Fruit fly (Drosophila melanogaster) whole organism, prepupa: Measurements from ENCODE around the gene Spindly.

Source experiments
- CG10669 ChIP-seq: fragments of 200-800 bp; sonication (Bioruptor generic); optimal IDR thresholded peaks from 3 replicates; lab custom pipeline; 2018; ENCODE audit warnings: missing biosample characterization, mild to moderate bottlenecking, missing genetic modification characterization, moderate library complexity
- CG11902 ChIP-seq: fragments of 200-800 bp; sonication (Bioruptor generic); optimal IDR thresholded peaks from 3 replicates; lab custom pipeline; 2016; ENCODE audit warnings: missing biosample characterization, missing genetic modification characterization
- CG15336 ChIP-seq: fragments of 200-800 bp; sonication (Bioruptor generic); IDR thresholded peaks from 2 replicates; pipeline ENCODE4 v1.3.6; 2022; ENCODE audit warnings: missing biosample characterization, missing genetic modification characterization
- CG1621 ChIP-seq: fragments of 200-800 bp; sonication (Bioruptor generic); optimal IDR thresholded peaks from 3 replicates; lab custom pipeline; 2018; ENCODE audit warnings: missing biosample characterization, mild to moderate bottlenecking, missing genetic modification characterization
- CG31627 ChIP-seq: fragments of 200-800 bp; sonication (Bioruptor generic); optimal IDR thresholded peaks from 3 replicates; lab custom pipeline; 2016; ENCODE audit warnings: missing biosample characterization, missing genetic modification characterization
- CG32006 ChIP-seq: fragments of 200-800 bp; sonication (Bioruptor generic); optimal IDR thresholded peaks from 3 replicates; lab custom pipeline; 2017; ENCODE audit warnings: missing biosample characterization, mild to moderate bottlenecking, missing genetic modification characterization
- CG34406 ChIP-seq: fragments of 200-800 bp; sonication (Bioruptor generic); optimal IDR thresholded peaks from 3 replicates; lab custom pipeline; 2016; ENCODE audit warnings: missing biosample characterization, missing genetic modification characterization
- CG3919 ChIP-seq: fragments of 200-800 bp; sonication (Bioruptor generic); optimal IDR thresholded peaks from 3 replicates; lab custom pipeline; 2016; ENCODE audit warnings: missing biosample characterization, missing genetic modification characterization
- CG4318 ChIP-seq: fragments of 200-800 bp; sonication (Bioruptor generic); optimal IDR thresholded peaks from 3 replicates; lab custom pipeline; 2017; ENCODE audit warnings: missing biosample characterization, mild to moderate bottlenecking, missing genetic modification characterization
- CG6163 ChIP-seq: fragments of 200-800 bp; sonication (Bioruptor generic); IDR thresholded peaks from 3 replicates; pipeline ENCODE4 v1.3.6; 2022; ENCODE audit warnings: missing biosample characterization, missing genetic modification characterization
- CG6792 ChIP-seq: fragments of 200-800 bp; sonication (Bioruptor generic); optimal IDR thresholded peaks from 3 replicates; lab custom pipeline; 2016; ENCODE audit warnings: missing biosample characterization, missing genetic modification characterization
- CG6854 ChIP-seq: fragments of 200-800 bp; sonication (Bioruptor generic); optimal IDR thresholded peaks from 2 replicates; lab custom pipeline; 2017; ENCODE audit warnings: missing biosample characterization, mild to moderate bottlenecking, missing genetic modification characterization
- CG8319 ChIP-seq: fragments of 200-800 bp; sonication (Bioruptor generic); optimal IDR thresholded peaks from 3 replicates; lab custom pipeline; 2016; ENCODE audit warnings: missing biosample characterization, missing genetic modification characterization
- CG9139 ChIP-seq: fragments of 200-800 bp; sonication (Bioruptor generic); optimal IDR thresholded peaks from 3 replicates; lab custom pipeline; 2017; ENCODE audit warnings: missing biosample characterization, mild to moderate bottlenecking, missing genetic modification characterization
- Eip78C ChIP-seq: fragments of 200-800 bp; sonication (Bioruptor generic); peaks from one replicate; lab custom pipeline; 2016; ENCODE audit warnings: missing biosample characterization, missing genetic modification characterization
- Eip93F ChIP-seq: fragments of 200-800 bp; sonication (Bioruptor generic); optimal IDR thresholded peaks from 2 replicates; lab custom pipeline; 2016; ENCODE audit warnings: missing biosample characterization, mild to moderate bottlenecking, missing genetic modification characterization
- Ets21C ChIP-seq: fragments of 200-800 bp; sonication (Bioruptor generic); optimal IDR thresholded peaks from 3 replicates; lab custom pipeline; 2016; ENCODE audit warnings: missing biosample characterization, missing genetic modification characterization
- Ets96B ChIP-seq: fragments of 200-800 bp; optimal IDR thresholded peaks from 2 replicates; lab custom pipeline; 2019; ENCODE audit warnings: missing biosample characterization, mild to moderate bottlenecking, missing genetic modification characterization, moderate library complexity
- Gug ChIP-seq: fragments of 200-800 bp; sonication (Bioruptor generic); IDR thresholded peaks from 2 replicates; pipeline ENCODE4 v1.3.6; 2022; ENCODE audit warnings: missing biosample characterization, missing genetic modification characterization
- Hr39 ChIP-seq: fragments of 200-800 bp; sonication (Bioruptor generic); optimal IDR thresholded peaks from 2 replicates; lab custom pipeline; 2016; ENCODE audit warnings: missing biosample characterization, missing genetic modification characterization
- Lpt ChIP-seq: fragments of 200-800 bp; sonication (Bioruptor generic); optimal IDR thresholded peaks from 3 replicates; lab custom pipeline; 2016; ENCODE audit warnings: missing biosample characterization, missing genetic modification characterization
- OdsH ChIP-seq: fragments of 200-800 bp; sonication (Bioruptor generic); optimal IDR thresholded peaks from 3 replicates; lab custom pipeline; 2016; ENCODE audit warnings: missing biosample characterization, missing genetic modification characterization
- Sox102F ChIP-seq: fragments of 200-800 bp; sonication (Bioruptor generic); optimal IDR thresholded peaks from 2 replicates; lab custom pipeline; 2016; ENCODE audit warnings: missing biosample characterization, mild to moderate bottlenecking, missing genetic modification characterization
- Sox14 ChIP-seq: fragments of 200-800 bp; sonication (Bioruptor generic); optimal IDR thresholded peaks from 3 replicates; lab custom pipeline; 2016; ENCODE audit warnings: missing biosample characterization, missing genetic modification characterization
- dac ChIP-seq: fragments of 200-800 bp; sonication (Bioruptor generic); optimal IDR thresholded peaks from 2 replicates; lab custom pipeline; 2017; ENCODE audit warnings: missing biosample characterization, mild to moderate bottlenecking, missing genetic modification characterization
- dsx ChIP-seq: fragments of 200-800 bp; optimal IDR thresholded peaks from 3 replicates; lab custom pipeline; 2019; ENCODE audit warnings: missing biosample characterization, mild to moderate bottlenecking, missing genetic modification characterization, moderate library complexity; ENCODE audit not compliant: poor library complexity, severe bottlenecking
- eg ChIP-seq: fragments of 200-800 bp; sonication (Bioruptor generic); IDR thresholded peaks from 3 replicates; pipeline ENCODE4 v1.3.6; 2022; ENCODE audit warnings: missing biosample characterization, missing genetic modification characterization
- esn ChIP-seq: fragments of 200-800 bp; sonication (Bioruptor generic); optimal IDR thresholded peaks from 2 replicates; lab custom pipeline; 2016; ENCODE audit warnings: missing biosample characterization, mild to moderate bottlenecking, missing genetic modification characterization, moderate library complexity
- fd59A ChIP-seq: fragments of 200-800 bp; sonication (Bioruptor generic); optimal IDR thresholded peaks from 2 replicates; lab custom pipeline; 2017; ENCODE audit warnings: missing biosample characterization, mild to moderate bottlenecking, missing genetic modification characterization, missing genetic modification reagents
- fd85E ChIP-seq: fragments of 200-800 bp; sonication (Bioruptor generic); optimal IDR thresholded peaks from 3 replicates; lab custom pipeline; 2016; ENCODE audit warnings: missing biosample characterization, missing genetic modification characterization
- fkh ChIP-seq: fragments of 200-800 bp; sonication (Bioruptor generic); optimal IDR thresholded peaks from 3 replicates; lab custom pipeline; 2017; ENCODE audit warnings: missing biosample characterization, mild to moderate bottlenecking, missing genetic modification characterization, moderate library complexity
- net ChIP-seq: fragments of 200-800 bp; sonication (Bioruptor generic); optimal IDR thresholded peaks from 3 replicates; lab custom pipeline; 2016; ENCODE audit warnings: missing biosample characterization, missing genetic modification characterization
- pdm3 ChIP-seq: fragments of 200-800 bp; sonication (Bioruptor generic); optimal IDR thresholded peaks from 3 replicates; lab custom pipeline; 2016; ENCODE audit warnings: missing biosample characterization, missing genetic modification characterization
- salr ChIP-seq, 2 experiments: fragments of 200-800 bp; sonication (Bioruptor generic); optimal IDR thresholded peaks; 3 replicates each; lab custom pipeline; 2016 to 2018; ENCODE audit warnings: missing biosample characterization in 2 of 2, missing genetic modification characterization in 2 of 2, mild to moderate bottlenecking in 1 of 2
- spab ChIP-seq: fragments of 200-800 bp; sonication (Bioruptor generic); optimal IDR thresholded peaks from 2 replicates; lab custom pipeline; 2017; ENCODE audit warnings: missing biosample characterization, mild to moderate bottlenecking, missing genetic modification characterization, missing genetic modification reagents
- ss ChIP-seq, 2 experiments: fragments of 200-800 bp; sonication (Bioruptor generic); optimal IDR thresholded peaks; 2 replicates in 1 of 2; 3 replicates in 1 of 2; lab custom pipeline; 2017 to 2018; ENCODE audit warnings: mild to moderate bottlenecking in 2 of 2, missing biosample characterization in 2 of 2, missing genetic modification characterization in 2 of 2, moderate library complexity in 1 of 2
- vri ChIP-seq: fragments of 200-800 bp; sonication (Bioruptor generic); optimal IDR thresholded peaks from 3 replicates; lab custom pipeline; 2016; ENCODE audit warnings: missing biosample characterization, mild to moderate bottlenecking, missing genetic modification characterization

Spindly gene

DNA sequence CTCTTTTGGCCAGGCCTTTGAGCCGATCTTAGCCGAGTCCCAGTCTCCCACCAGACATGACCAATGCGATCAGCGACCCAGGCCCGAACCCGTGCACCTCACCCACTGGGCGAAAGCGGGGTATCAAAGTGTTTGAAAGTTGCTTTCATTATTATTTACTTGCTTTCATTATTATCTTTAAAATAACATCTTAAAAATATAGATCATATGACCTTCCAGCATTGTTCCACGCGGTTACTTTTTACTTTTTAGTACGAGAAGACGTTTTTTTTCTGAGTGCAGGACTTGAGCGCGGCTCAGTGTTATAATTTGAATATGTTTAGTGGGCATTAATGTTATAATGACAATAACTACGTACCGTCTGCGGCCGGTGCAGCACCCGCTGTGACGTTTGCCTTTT is 12.9 kb upstream of the Spindly start (continued):
- no peak for TF ChIP-seq CG31627 (GFP tag; lab: Kevin White, UChicago)
- no peak for TF ChIP-seq fd85E (GFP tag; lab: Kevin White, UChicago)
- no peak for TF ChIP-seq CG4318 (GFP tag; lab: Kevin White, UChicago)
- TF ChIP-seq esn (GFP tag; lab: Kevin White, UChicago) = peak; percentile 40
- TF ChIP-seq CG3919 = peak; percentile 4
- TF ChIP-seq ss (GFP tag; optimal IDR thresholded peaks at IDR 0.05; lab: Kevin White, UChicago) = no peak
- no peak for TF ChIP-seq CG34406 (GFP tag; lab: Kevin White, UChicago)
- TF ChIP-seq Ets21C (GFP tag; lab: Kevin White, UChicago) = no peak
- no peak for TF ChIP-seq CG32006 (GFP tag; lab: Kevin White, UChicago)
- peak; percentile 11 for TF ChIP-seq CG6792
- peak; percentile 34 for TF ChIP-seq Sox102F (GFP tag; lab: Kevin White, UChicago)

dm6 chr2L:3539996-3540395 is 9.9 kb upstream of the Spindly start:
- TF ChIP-seq CG31627 (GFP tag; lab: Kevin White, UChicago) (no peak), dac (GFP tag; lab: Kevin White, UChicago) (no peak), dsx (GFP tag; lab: Kevin White, UChicago) (no peak), CG9139 (no peak), salr (GFP tag; optimal IDR thresholded peaks at IDR 0.05; lab: Kevin White, UChicago) (no peak), Lpt (GFP tag; lab: Kevin White, UChicago) (no peak), CG11902 (no peak), Eip78C (no peak), eg (GFP tag; lab: Robert Waterston, UW) (no peak), fd59A (GFP tag; lab: Kevin White, UChicago) (no peak), CG6792 (no peak), Ets96B (tag; lab: Kevin White, UChicago) (no peak), CG6854 (GFP tag; lab: Kevin White, UChicago) (no peak), Eip93F (GFP tag; lab: Kevin White, UChicago) (no peak), fkh (GFP tag; lab: Kevin White, UChicago) (peak; percentile 17), CG6163 (0 out of 3 replicates have a peak, but pooled peaks have one; percentile 17), pdm3 (no peak)
- TF ChIP-seq, all 60 proteins: peak for 2

- no peak for TF ChIP-seq Sox102F (GFP tag; lab: Kevin White, UChicago)
- no peak for TF ChIP-seq vri (GFP tag; lab: Kevin White, UChicago)
- no peak for TF ChIP-seq Gug (GFP tag; lab: Robert Waterston, UW)
- no peak for TF ChIP-seq CG8319 (GFP tag; lab: Kevin White, UChicago)
- no peak for TF ChIP-seq CG10669 (GFP tag; lab: Kevin White, UChicago)
- no peak for TF ChIP-seq CG4318 (GFP tag; lab: Kevin White, UChicago)
- no peak for TF ChIP-seq OdsH (GFP tag; lab: Kevin White, UChicago)
- TF ChIP-seq CG15336 (GFP tag; lab: Robert Waterston, UW) = no peak
- TF ChIP-seq fd85E (GFP tag; lab: Kevin White, UChicago) = no peak
- TF ChIP-seq dsx (GFP tag; lab: Kevin White, UChicago) = peak; percentile 4
- no peak for TF ChIP-seq spab (GFP tag; lab: Kevin White, UChicago)
- TF ChIP-seq ss (GFP tag; optimal IDR thresholded peaks at IDR 0.05; lab: Kevin White, UChicago) = no peak
- no peak for TF ChIP-seq CG1621 (tag; lab: Kevin White, UChicago)
- no peak for TF ChIP-seq Ets21C (GFP tag; lab: Kevin White, UChicago)
- no peak for TF ChIP-seq Hr39 (GFP tag; lab: Kevin White, UChicago)
- no peak for TF ChIP-seq Sox14 (GFP tag; lab: Kevin White, UChicago)
- peak; percentile 0 for TF ChIP-seq fkh (GFP tag; lab: Kevin White, UChicago)
- TF ChIP-seq CG6163 = no peak
- TF ChIP-seq eg (GFP tag; lab: Robert Waterston, UW) = 0 out of 3 replicates have a peak, but pooled peaks have one; percentile 14
- TF ChIP-seq dac (GFP tag; lab: Kevin White, UChicago) = no peak
- TF ChIP-seq CG32006 (GFP tag; lab: Kevin White, UChicago) = no peak
- no peak for TF ChIP-seq pdm3
- no peak for TF ChIP-seq net (GFP tag; lab: Kevin White, UChicago)
Observed at dm6 chr2L:3539412-3539743, 9.3 kb upstream of the Spindly start.
